Fruit fly (Drosophila melanogaster) whole organism, adult: Measurements from ENCODE around the gene CG2962.

Experiments
- CG14711 ChIP-seq: fragments of 200-800 bp; sonication (Bioruptor generic); optimal IDR thresholded peaks from 2 replicates; lab custom pipeline; 2018; ENCODE audit warnings: missing biosample characterization, mild to moderate bottlenecking, missing genetic modification characterization, moderate library complexity
- CG7045 ChIP-seq: fragments of 200-800 bp; sonication (Bioruptor generic); optimal IDR thresholded peaks from 2 replicates; lab custom pipeline; 2017; ENCODE audit warnings: missing biosample characterization, mild to moderate bottlenecking, missing genetic modification characterization
- Hr96 ChIP-seq: fragments of 200-800 bp; sonication (Bioruptor generic); optimal IDR thresholded peaks from 2 replicates; lab custom pipeline; 2016; ENCODE audit warnings: missing biosample characterization, missing genetic modification characterization
- kay ChIP-seq: fragments of 200-800 bp; sonication (Bioruptor generic); peaks from one replicate; lab custom pipeline; 2016; ENCODE audit warnings: missing biosample characterization, missing genetic modification characterization, borderline replicate concordance

DNA sequence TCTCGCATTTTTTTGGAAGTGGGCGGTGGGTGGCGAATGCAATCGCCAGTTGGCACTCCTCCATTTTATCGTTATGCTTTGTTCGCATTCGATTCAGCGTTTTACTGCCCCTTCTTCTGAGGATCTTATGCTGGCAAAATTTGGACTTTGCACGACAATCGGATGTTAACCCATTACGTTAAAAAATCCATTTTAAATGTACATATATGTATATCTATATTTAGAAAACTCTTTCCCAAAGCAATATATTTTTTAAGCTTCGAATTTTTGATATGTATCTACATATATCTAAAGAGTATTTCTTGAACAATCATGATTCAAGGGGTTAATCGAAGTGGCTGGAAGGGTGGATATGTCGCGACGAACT, 49.6 kb upstream of the CG2962 start:
- TF ChIP-seq Hr96, result no peak
- TF ChIP-seq CG14711 (tag; lab: Kevin White, UChicago), result no peak
- TF ChIP-seq kay (GFP tag; lab: Kevin White, UChicago), result peak; percentile 28
- TF ChIP-seq CG7045 (GFP tag; lab: Kevin White, UChicago), result no peak
